Worm (Caenorhabditis elegans) whole organism, mixed stage, embryonic: ENCODE results near the gene F21E9.2.

ENCODE experiments used
- M03D4.4 ChIP-seq: sonication (generic microtip); optimal IDR thresholded peaks from 2 replicates; lab custom pipeline; 2017; ENCODE audit warnings: mild to moderate bottlenecking, missing genetic modification characterization, missing compliant biosample characterization
- bed-3 ChIP-seq: fragments of 200-800 bp; sonication (Bioruptor generic); optimal IDR thresholded peaks from 3 replicates; lab custom pipeline; 2018; ENCODE audit warnings: mild to moderate bottlenecking, missing genetic modification characterization, moderate library complexity, missing compliant biosample characterization
- blmp-1 ChIP-seq: fragments of 150-350 bp; optimal IDR thresholded peaks from 2 replicates; lab custom pipeline; 2014; ENCODE audit warnings: missing biosample characterization, missing genetic modification characterization
- ceh-39 ChIP-seq: fragments of 150-350 bp; optimal IDR thresholded peaks from 2 replicates; lab custom pipeline; 2014; ENCODE audit warnings: missing biosample characterization, missing genetic modification characterization
- ceh-43 ChIP-seq: fragments of 200-800 bp; sonication (Bioruptor generic); optimal IDR thresholded peaks from 2 replicates; lab custom pipeline; 2018; ENCODE audit warnings: mild to moderate bottlenecking, missing genetic modification characterization, moderate library complexity, missing compliant biosample characterization
- ces-1 ChIP-seq: fragments of 150-350 bp; optimal IDR thresholded peaks from 2 replicates; lab custom pipeline; 2014; ENCODE audit warnings: missing biosample characterization, missing genetic modification reagents, missing genetic modification characterization
- cnd-1 ChIP-seq: fragments of 200-800 bp; sonication (Bioruptor generic); optimal IDR thresholded peaks from 2 replicates; lab custom pipeline; 2018; ENCODE audit warnings: mild to moderate bottlenecking, missing genetic modification characterization, missing compliant biosample characterization
- drap-1 ChIP-seq: fragments of 200-800 bp; sonication (Bioruptor generic); optimal IDR thresholded peaks from 3 replicates; lab custom pipeline; 2018; ENCODE audit warnings: mild to moderate bottlenecking, missing genetic modification characterization, missing compliant biosample characterization
- elt-1 ChIP-seq: sonication (generic microtip); optimal IDR thresholded peaks from 2 replicates; lab custom pipeline; 2017; ENCODE audit warnings: missing genetic modification characterization, mild to moderate bottlenecking, missing compliant biosample characterization, antibody characterized with exemption, moderate library complexity, borderline replicate concordance; ENCODE audit not compliant: insufficient read depth
- elt-3 ChIP-seq: fragments of 150-350 bp; optimal IDR thresholded peaks from 2 replicates; lab custom pipeline; 2014; ENCODE audit warnings: missing biosample characterization, missing genetic modification characterization
- flh-1 ChIP-seq: fragments of 200-800 bp; sonication (Bioruptor generic); optimal IDR thresholded peaks from 2 replicates; lab custom pipeline; 2018; ENCODE audit warnings: mild to moderate bottlenecking, missing genetic modification characterization, moderate library complexity, missing compliant biosample characterization
- ham-2 ChIP-seq: fragments of 200-800 bp; sonication (Bioruptor generic); optimal IDR thresholded peaks from 2 replicates; lab custom pipeline; 2018; ENCODE audit warnings: mild to moderate bottlenecking, missing genetic modification characterization, missing compliant biosample characterization
- lin-13 ChIP-seq: fragments of 150-350 bp; optimal IDR thresholded peaks from 2 replicates; lab custom pipeline; 2014; ENCODE audit warnings: missing biosample characterization, missing genetic modification characterization
- lin-32 ChIP-seq: fragments of 200-800 bp; sonication (Bioruptor generic); optimal IDR thresholded peaks from 2 replicates; lab custom pipeline; 2018; ENCODE audit warnings: mild to moderate bottlenecking, missing genetic modification characterization, missing compliant biosample characterization
- lsy-2 ChIP-seq: fragments of 150-350 bp; optimal IDR thresholded peaks from 2 replicates; lab custom pipeline; 2014; ENCODE audit warnings: missing biosample characterization, missing genetic modification characterization
- mab-5 ChIP-seq: fragments of 150-350 bp; optimal IDR thresholded peaks from 2 replicates; lab custom pipeline; 2014; ENCODE audit warnings: missing biosample characterization, missing genetic modification characterization
- mep-1 ChIP-seq: fragments of 150-350 bp; optimal IDR thresholded peaks from 2 replicates; lab custom pipeline; 2017; ENCODE audit warnings: missing biosample characterization, missing genetic modification reagents, missing genetic modification characterization, inconsistent platforms
- mls-2 ChIP-seq: sonication (generic microtip); optimal IDR thresholded peaks from 2 replicates; lab custom pipeline; 2016; ENCODE audit warnings: mild to moderate bottlenecking, missing genetic modification characterization, moderate library complexity, missing compliant biosample characterization
- nhr-12 ChIP-seq: fragments of 150-350 bp; optimal IDR thresholded peaks from 2 replicates; lab custom pipeline; 2014; ENCODE audit warnings: missing biosample characterization, missing genetic modification characterization
- nhr-2 ChIP-seq: fragments of 150-350 bp; optimal IDR thresholded peaks from 2 replicates; lab custom pipeline; 2014; ENCODE audit warnings: missing biosample characterization, missing genetic modification characterization
- nhr-28 ChIP-seq: fragments of 150-350 bp; optimal IDR thresholded peaks from 2 replicates; lab custom pipeline; 2014; ENCODE audit warnings: missing biosample characterization, missing genetic modification characterization
- nhr-76 ChIP-seq: sonication (generic microtip); optimal IDR thresholded peaks from 2 replicates; lab custom pipeline; 2017; ENCODE audit warnings: missing biosample characterization, missing genetic modification characterization
- sem-2 ChIP-seq: fragments of 200-800 bp; sonication (Bioruptor generic); optimal IDR thresholded peaks from 2 replicates; lab custom pipeline; 2018; ENCODE audit warnings: mild to moderate bottlenecking, missing genetic modification characterization, missing compliant biosample characterization
- snpc-4 ChIP-seq: fragments of 150-350 bp; optimal IDR thresholded peaks from 2 replicates; lab custom pipeline; 2014; ENCODE audit warnings: missing biosample characterization, missing genetic modification characterization
- sptf-1 ChIP-seq: sonication (generic microtip); optimal IDR thresholded peaks from 2 replicates; lab custom pipeline; 2017; ENCODE audit warnings: mild to moderate bottlenecking, missing genetic modification characterization, moderate library complexity, missing compliant biosample characterization
- unc-120 ChIP-seq: sonication (generic microtip); optimal IDR thresholded peaks from 2 replicates; lab custom pipeline; 2017; ENCODE audit warnings: missing genetic modification characterization, missing compliant biosample characterization; ENCODE audit not compliant: poor library complexity, severe bottlenecking
- unc-39 ChIP-seq: fragments of 150-350 bp; optimal IDR thresholded peaks from 2 replicates; lab custom pipeline; 2014; ENCODE audit warnings: missing biosample characterization, missing genetic modification characterization
- zip-8 ChIP-seq: fragments of 150-350 bp; optimal IDR thresholded peaks from 2 replicates; lab custom pipeline; 2014; ENCODE audit warnings: missing biosample characterization, missing genetic modification characterization
- ztf-11 ChIP-seq: fragments of 150-350 bp; optimal IDR thresholded peaks from 2 replicates; lab custom pipeline; 2014; ENCODE audit warnings: missing biosample characterization, missing genetic modification characterization

The F21E9.2 gene

ce11 chrX:1302267-1302666 is 27.5 kb downstream of the F21E9.2 start (continued):
- no peak for TF ChIP-seq blmp-1 (tag; lab: Kevin White, UChicago)
- TF ChIP-seq lin-13 (tag; lab: Kevin White, UChicago) = no peak
- TF ChIP-seq mab-5 (tag; lab: Kevin White, UChicago) = no peak
- no peak for TF ChIP-seq sem-2 (GFP tag; lab: Kevin White, UChicago)

- TF ChIP-seq mab-5 (tag; lab: Kevin White, UChicago) (no peak), lin-32 (GFP tag; lab: Kevin White, UChicago) (no peak), M03D4.4 (no peak), nhr-76 (tag; lab: Kevin White, UChicago) (no peak), ceh-39 (tag; lab: Kevin White, UChicago) (no peak), mep-1 (tag; lab: Kevin White, UChicago) (no peak), nhr-28 (no peak), sem-2 (GFP tag; lab: Kevin White, UChicago) (no peak), sptf-1 (tag; lab: Kevin White, UChicago) (no peak), drap-1 (GFP tag; lab: Kevin White, UChicago) (no peak), ces-1 (GFP tag; lab: Kevin White, UChicago) (no peak), nhr-2 (tag; lab: Kevin White, UChicago) (no peak), nhr-12 (tag; lab: Kevin White, UChicago) (no peak), zip-8 (tag; lab: Kevin White, UChicago) (no peak), snpc-4 (no peak), mls-2 (tag; lab: Kevin White, UChicago) (no peak), lin-13 (tag; lab: Kevin White, UChicago) (no peak), unc-120 (tag; lab: Kevin White, UChicago) (no peak), cnd-1 (tag; lab: Kevin White, UChicago) (no peak), lsy-2 (tag; lab: Kevin White, UChicago) (no peak)
These were observed 29.9 kb downstream of the F21E9.2 start, which contains the start of gene inso-1 for ce11 chrX:1299849-1300248. Gene inso-1 (plus strand): TSS chrX:1300149.

- TF ChIP-seq lin-13 (tag; lab: Kevin White, UChicago) = no peak
- TF ChIP-seq nhr-2 (tag; lab: Kevin White, UChicago) = no peak
- TF ChIP-seq ces-1 (GFP tag; lab: Kevin White, UChicago) = no peak
- TF ChIP-seq unc-39 (tag; lab: Kevin White, UChicago) = no peak
- TF ChIP-seq nhr-76 (tag; lab: Kevin White, UChicago) = no peak
- TF ChIP-seq ceh-43 (GFP tag; lab: Kevin White, UChicago) = no peak
- no peak for TF ChIP-seq elt-1 (tag; lab: Kevin White, UChicago)
- TF ChIP-seq drap-1 (GFP tag; lab: Kevin White, UChicago) = no peak
- TF ChIP-seq elt-3 (tag; lab: Kevin White, UChicago) = no peak
- no peak for TF ChIP-seq blmp-1 (tag; lab: Kevin White, UChicago)
These were observed 34.0 kb downstream of the F21E9.2 start for ce11 chrX:1295713-1296112.

- no peak for TF ChIP-seq ztf-11 (tag; lab: Kevin White, UChicago)
- TF ChIP-seq mab-5 (tag; lab: Kevin White, UChicago) = no peak
- no peak for TF ChIP-seq mls-2 (tag; lab: Kevin White, UChicago)
- TF ChIP-seq elt-1 (tag; lab: Kevin White, UChicago) = no peak
- no peak for TF ChIP-seq drap-1 (GFP tag; lab: Kevin White, UChicago)
- no peak for TF ChIP-seq lin-13 (tag; lab: Kevin White, UChicago)
- TF ChIP-seq nhr-76 (tag; lab: Kevin White, UChicago) = no peak
- no peak for TF ChIP-seq flh-1
- no peak for TF ChIP-seq sptf-1 (tag; lab: Kevin White, UChicago)
- TF ChIP-seq ceh-43 (GFP tag; lab: Kevin White, UChicago) = no peak
- no peak for TF ChIP-seq zip-8 (tag; lab: Kevin White, UChicago)
- no peak for TF ChIP-seq ham-2 (GFP tag; lab: Kevin White, UChicago)
- TF ChIP-seq ceh-39 (tag; lab: Kevin White, UChicago) = no peak
- TF ChIP-seq nhr-28 = no peak
- no peak for TF ChIP-seq bed-3 (GFP tag; lab: Kevin White, UChicago)
- TF ChIP-seq, all 35 proteins: peak for 0
These were observed 35.0 kb downstream of the F21E9.2 start, which contains the start of gene dop-4 for ce11 chrX:1294607-1295303. Gene dop-4 (plus strand): TSS chrX:1295253.
